Fruit fly (Drosophila melanogaster): ENCODE results near the gene raptor.

DNA sequence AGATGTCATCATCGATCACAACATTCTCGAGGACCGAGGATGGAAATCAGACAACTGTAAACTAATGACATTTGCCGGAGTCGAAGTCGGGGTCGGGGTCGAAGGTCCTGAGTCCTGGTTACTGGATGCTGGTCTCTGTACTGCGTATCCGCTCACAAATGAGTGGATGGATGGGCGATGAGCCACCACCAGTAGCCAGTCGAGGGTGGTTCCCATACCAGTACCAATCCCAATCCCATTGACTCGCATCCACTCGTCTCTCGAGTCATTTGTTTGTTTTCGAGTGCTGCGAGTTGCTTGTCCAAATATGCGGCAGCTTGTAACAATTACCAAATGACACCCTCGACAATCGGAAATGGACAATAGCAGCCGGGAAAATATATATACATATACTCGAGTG, 57.2 kb downstream of the raptor start:
- TF ChIP-seq usp (GFP tag; optimal IDR thresholded peaks at IDR 0.05) (no peak), pan (optimal IDR thresholded peaks at IDR 0.05) (no peak)
